Worm (Caenorhabditis elegans): ENCODE data around the gene mec-12.

- TF ChIP-seq fkh-10 (GFP tag; optimal IDR thresholded peaks at IDR 0.05) (no peak), nhr-237 (tag; optimal IDR thresholded peaks at IDR 0.05) (no peak), aly-2 (tag; optimal IDR thresholded peaks at IDR 0.05) (no peak), nhr-25 (tag; optimal IDR thresholded peaks at IDR 0.05) (no peak)
Measured at ce11 chrIII:3127613-3128012, 11.4 kb downstream of the mec-12 start.
